Worm (Caenorhabditis elegans) whole organism, late embryonic: ENCODE results near the gene F12A10.6.
"Not testable (repeated sequence)": the region's sequence is repeated elsewhere in the genome, so short reads cannot be mapped to it uniquely, and the experiment has no call there.

ENCODE experiments used
- ceh-45 ChIP-seq: fragments of 200-800 bp; sonication (Bioruptor generic); IDR thresholded peaks from 2 replicates; pipeline ENCODE4 v1.3.6; 2022; ENCODE audit warnings: missing genetic modification reagents, missing genetic modification characterization, missing compliant biosample characterization
- fax-1 ChIP-seq: sonication (generic microtip); optimal IDR thresholded peaks from 2 replicates; lab custom pipeline; 2016; ENCODE audit warnings: missing genotype, missing genetic modification characterization, missing compliant biosample characterization
- hlh-30 ChIP-seq: sonication (generic microtip); optimal IDR thresholded peaks from 2 replicates; lab custom pipeline; 2017; ENCODE audit warnings: antibody characterized with exemption, missing genetic modification characterization, missing compliant biosample characterization; ENCODE audit not compliant: insufficient read depth
- nhr-11 ChIP-seq: fragments of 150-350 bp; optimal IDR thresholded peaks from 2 replicates; lab custom pipeline; 2014; ENCODE audit warnings: missing biosample characterization, missing genetic modification characterization
- nhr-232 ChIP-seq: sonication (generic microtip); optimal IDR thresholded peaks from 2 replicates; lab custom pipeline; 2016; ENCODE audit warnings: missing genetic modification characterization, missing compliant biosample characterization
- pag-3 ChIP-seq: sonication (generic microtip); optimal IDR thresholded peaks from 2 replicates; lab custom pipeline; 2016; ENCODE audit warnings: missing compliant biosample characterization, missing genetic modification characterization, borderline replicate concordance

- TF ChIP-seq ceh-45 (GFP tag; lab: Robert Waterston, UW); nhr-232; nhr-11; pag-3 (tag; lab: Kevin White, UChicago); hlh-30 (tag; lab: Kevin White, UChicago); fax-1: not testable (repeated sequence)
These were observed 45.8 kb upstream of the F12A10.6 start, which contains the start of gene hlh-27 for ce11 chrII:5540113-5540512.
